Worm (Caenorhabditis elegans) whole organism, L2 larva: Measurements from ENCODE around the gene snb-2.

Source experiments
- C34F6.9 ChIP-seq: fragments of 150-350 bp; optimal IDR thresholded peaks from 2 replicates; lab custom pipeline; 2014; ENCODE audit warnings: missing biosample characterization, missing genetic modification characterization
- ZK546.5 ChIP-seq: sonication (generic microtip); optimal IDR thresholded peaks from 2 replicates; lab custom pipeline; 2017; ENCODE audit warnings: missing biosample characterization, missing genetic modification characterization
- nhr-25 ChIP-seq: fragments of 150-350 bp; sonication (generic microtip); optimal IDR thresholded peaks from 3 replicates; lab custom pipeline; 2014; ENCODE audit warnings: missing biosample characterization, missing genetic modification characterization
- snpc-4 ChIP-seq: fragments of 150-350 bp; optimal IDR thresholded peaks from 2 replicates; lab custom pipeline; 2014; ENCODE audit warnings: missing biosample characterization, missing genetic modification characterization
- zag-1 ChIP-seq: fragments of 150-350 bp; optimal IDR thresholded peaks from 2 replicates; lab custom pipeline; 2014; ENCODE audit warnings: missing biosample characterization, missing genetic modification characterization
- ztf-11 ChIP-seq: sonication (generic microtip); optimal IDR thresholded peaks from 2 replicates; lab custom pipeline; 2017; ENCODE audit warnings: missing biosample characterization, missing genetic modification characterization

ce11 chrV:12353505-12353904, 7.8 kb upstream of the snb-2 start:
- TF ChIP-seq ZK546.5 (tag; lab: Kevin White, UChicago) (no peak), zag-1 (no peak), snpc-4 (tag; lab: Kevin White, UChicago) (no peak), C34F6.9 (tag; lab: Kevin White, UChicago) (no peak), ztf-11 (tag; lab: Kevin White, UChicago) (no peak), nhr-25 (tag; lab: Kevin White, UChicago) (no peak)
